Fruit fly (Drosophila melanogaster) whole organism, embryonic: ENCODE results near the gene CG5674.

Source experiments
- Atf3 ChIP-seq: fragments of 200-800 bp; sonication (Bioruptor generic); optimal IDR thresholded peaks from 3 replicates; lab custom pipeline; 2016; ENCODE audit warnings: missing biosample characterization, missing genetic modification characterization
- CG11560 ChIP-seq: fragments of 200-800 bp; sonication (Bioruptor generic); IDR thresholded peaks from 3 replicates; pipeline ENCODE4 v1.3.6; 2022; ENCODE audit warnings: missing biosample characterization, missing genetic modification characterization
- CG13123 ChIP-seq: fragments of 200-800 bp; sonication (Bioruptor generic); optimal IDR thresholded peaks from 2 replicates; lab custom pipeline; 2016; ENCODE audit warnings: missing biosample characterization, missing genetic modification characterization
- CG2129 ChIP-seq: fragments of 200-800 bp; sonication (Bioruptor generic); IDR thresholded peaks from 2 replicates; pipeline ENCODE4 v1.3.6; 2022; ENCODE audit warnings: missing biosample characterization, missing genetic modification characterization; ENCODE audit not compliant: partially characterized antibody
- CG2199 ChIP-seq: fragments of 200-800 bp; sonication (Bioruptor generic); IDR thresholded peaks from 3 replicates; pipeline ENCODE4 v1.3.6; 2022; ENCODE audit warnings: missing biosample characterization, missing genetic modification characterization
- CG30403 ChIP-seq: fragments of 200-800 bp; sonication (Bioruptor generic); optimal IDR thresholded peaks from 3 replicates; lab custom pipeline; 2016; ENCODE audit warnings: missing biosample characterization, missing genetic modification characterization
- CG32532 ChIP-seq: fragments of 200-800 bp; sonication (Bioruptor generic); IDR thresholded peaks from 2 replicates; pipeline ENCODE4 v1.3.6; 2022; ENCODE audit warnings: missing biosample characterization, missing genetic modification characterization
- CG4404 ChIP-seq: fragments of 200-800 bp; sonication (Bioruptor generic); IDR thresholded peaks from 2 replicates; pipeline ENCODE4 v1.3.6; 2022; ENCODE audit warnings: missing biosample characterization, missing genetic modification characterization
- CG6765 ChIP-seq: fragments of 200-800 bp; sonication (Bioruptor generic); optimal IDR thresholded peaks from 3 replicates; lab custom pipeline; 2017; ENCODE audit warnings: missing biosample characterization, mild to moderate bottlenecking, missing genetic modification characterization
- CG7839 ChIP-seq: fragments of 200-800 bp; sonication (Bioruptor generic); optimal IDR thresholded peaks from 3 replicates; lab custom pipeline; 2018; ENCODE audit warnings: missing biosample characterization, mild to moderate bottlenecking, missing genetic modification characterization, moderate library complexity
- CG8478 ChIP-seq: fragments of >200 bp; optimal IDR thresholded peaks from 2 replicates; lab custom pipeline; 2018
- CHES-1-like ChIP-seq: fragments of 200-800 bp; sonication (Bioruptor generic); optimal IDR thresholded peaks from 2 replicates; lab custom pipeline; 2016; ENCODE audit warnings: missing biosample characterization, missing genetic modification characterization
- Dfd ChIP-seq, 2 experiments: fragments of >200 bp; optimal IDR thresholded peaks; 2 replicates each; lab custom pipeline; 2017; ENCODE audit warnings: missing biosample characterization in 2 of 2, missing genetic modification characterization in 2 of 2
- Drgx ChIP-seq: fragments of 200-800 bp; sonication (Bioruptor generic); IDR thresholded peaks from 2 replicates; pipeline ENCODE4 v1.3.6; 2022; ENCODE audit warnings: missing biosample characterization, missing genetic modification characterization
- E2f1 ChIP-seq: fragments of 200-800 bp; sonication (Bioruptor generic); IDR thresholded peaks from 2 replicates; pipeline ENCODE4 v1.3.6; 2022; ENCODE audit warnings: missing biosample characterization, missing genetic modification characterization
- Eip74EF ChIP-seq, 2 experiments: fragments of 200-800 bp in 1 of 2; fragments of >200 bp in 1 of 2; sonication (Bioruptor generic) in 1 of 2; optimal IDR thresholded peaks; 2 replicates each; lab custom pipeline; 2017 to 2019; ENCODE audit warnings: missing biosample characterization in 2 of 2, missing genetic modification characterization in 2 of 2, mild to moderate bottlenecking in 1 of 2, moderate library complexity in 1 of 2
- Ets65A ChIP-seq: fragments of 200-800 bp; sonication (Bioruptor generic); peaks from one replicate; lab custom pipeline; 2016; ENCODE audit warnings: missing biosample characterization, missing genetic modification characterization
- Hr39 ChIP-seq: fragments of >200 bp; optimal IDR thresholded peaks from 2 replicates; lab custom pipeline; 2017
- Oli ChIP-seq: fragments of 200-800 bp; sonication (Bioruptor generic); optimal IDR thresholded peaks from 2 replicates; lab custom pipeline; 2018; ENCODE audit warnings: missing biosample characterization, mild to moderate bottlenecking, missing genetic modification characterization, moderate library complexity
- Sin3A ChIP-seq: fragments of >200 bp; optimal IDR thresholded peaks from 2 replicates; lab custom pipeline; 2018
- ara ChIP-seq: fragments of 200-800 bp; sonication (Bioruptor generic); IDR thresholded peaks from 2 replicates; pipeline ENCODE4 v1.3.6; 2022; ENCODE audit warnings: missing biosample characterization, missing genetic modification characterization
- ase ChIP-seq: fragments of 200-800 bp; sonication (Bioruptor generic); IDR thresholded peaks from 3 replicates; pipeline ENCODE4 v1.3.6; 2022; ENCODE audit warnings: missing biosample characterization, missing genetic modification characterization
- az2 ChIP-seq: fragments of 200-800 bp; sonication (Bioruptor generic); optimal IDR thresholded peaks from 3 replicates; lab custom pipeline; 2016; ENCODE audit warnings: missing biosample characterization, missing genetic modification characterization
- bsh ChIP-seq, 2 experiments: fragments of 200-800 bp; sonication (Bioruptor generic); optimal IDR thresholded peaks; 2 replicates each; lab custom pipeline; 2017 to 2018; ENCODE audit warnings: mild to moderate bottlenecking in 2 of 2, missing biosample characterization in 2 of 2, missing genetic modification characterization in 2 of 2, moderate library complexity in 1 of 2
- caup ChIP-seq: fragments of 200-800 bp; sonication (Bioruptor generic); optimal IDR thresholded peaks from 3 replicates; lab custom pipeline; 2017; ENCODE audit warnings: missing biosample characterization, mild to moderate bottlenecking, missing genetic modification characterization, moderate library complexity; ENCODE audit not compliant: severe bottlenecking
- corto ChIP-seq: fragments of 200-800 bp; sonication (Bioruptor generic); optimal IDR thresholded peaks from 2 replicates; lab custom pipeline; 2016; ENCODE audit warnings: missing biosample characterization, mild to moderate bottlenecking, missing genetic modification characterization, moderate library complexity
- cwo ChIP-seq: fragments of 200-800 bp; sonication (Bioruptor generic); optimal IDR thresholded peaks from 3 replicates; lab custom pipeline; 2017; ENCODE audit warnings: missing biosample characterization, missing genetic modification characterization, mild to moderate bottlenecking, moderate library complexity, missing genetic modification reagents
- ind ChIP-seq: fragments of 200-800 bp; sonication (Bioruptor generic); optimal IDR thresholded peaks from 3 replicates; lab custom pipeline; 2016; ENCODE audit warnings: missing biosample characterization, missing genetic modification characterization
- lbe ChIP-seq: fragments of 200-800 bp; sonication (Bioruptor generic); optimal IDR thresholded peaks from 2 replicates; lab custom pipeline; 2016; ENCODE audit warnings: missing biosample characterization, mild to moderate bottlenecking, missing genetic modification characterization
- pnt ChIP-seq: fragments of 200-800 bp; sonication (Bioruptor generic); optimal IDR thresholded peaks from 3 replicates; lab custom pipeline; 2016; ENCODE audit warnings: missing biosample characterization, missing genetic modification characterization
- row ChIP-seq: fragments of 200-800 bp; sonication (Bioruptor generic); IDR thresholded peaks from 3 replicates; pipeline ENCODE4 v1.3.6; 2022; ENCODE audit warnings: missing biosample characterization, missing genetic modification characterization
- sens ChIP-seq: fragments of 200-800 bp; sonication (Bioruptor generic); peaks from one replicate; lab custom pipeline; 2016; ENCODE audit warnings: missing biosample characterization, missing genetic modification characterization
- shn ChIP-seq: fragments of 200-800 bp; sonication (Bioruptor generic); optimal IDR thresholded peaks from 3 replicates; lab custom pipeline; 2016; ENCODE audit warnings: missing biosample characterization, missing genetic modification characterization
- slp2 ChIP-seq: fragments of 200-800 bp; sonication (Bioruptor generic); optimal IDR thresholded peaks from 2 replicates; lab custom pipeline; 2016; ENCODE audit warnings: missing biosample characterization, missing genetic modification characterization
- tll ChIP-seq, 2 experiments: fragments of 200-800 bp in 1 of 2; fragments of >200 bp in 1 of 2; sonication (Bioruptor generic) in 1 of 2; optimal IDR thresholded peaks; 2 replicates each; lab custom pipeline; 2017 to 2019; ENCODE audit warnings: missing biosample characterization in 2 of 2, missing genetic modification characterization in 2 of 2, mild to moderate bottlenecking in 1 of 2, moderate library complexity in 1 of 2
- unc-4 ChIP-seq: fragments of 200-800 bp; sonication (Bioruptor generic); IDR thresholded peaks from 2 replicates; pipeline ENCODE4 v1.3.6; 2022; ENCODE audit warnings: missing biosample characterization, missing genetic modification characterization; ENCODE audit not compliant: partially characterized antibody
- z ChIP-seq: fragments of 200-800 bp; sonication (Bioruptor generic); IDR thresholded peaks from 3 replicates; pipeline ENCODE4 v1.3.6; 2022; ENCODE audit warnings: missing biosample characterization, missing genetic modification characterization
- zfh1 ChIP-seq: fragments of 200-800 bp; sonication (Bioruptor generic); IDR thresholded peaks from 3 replicates; pipeline ENCODE4 v1.3.6; 2022; ENCODE audit warnings: missing biosample characterization, missing genetic modification characterization

Gene CG5674

DNA sequence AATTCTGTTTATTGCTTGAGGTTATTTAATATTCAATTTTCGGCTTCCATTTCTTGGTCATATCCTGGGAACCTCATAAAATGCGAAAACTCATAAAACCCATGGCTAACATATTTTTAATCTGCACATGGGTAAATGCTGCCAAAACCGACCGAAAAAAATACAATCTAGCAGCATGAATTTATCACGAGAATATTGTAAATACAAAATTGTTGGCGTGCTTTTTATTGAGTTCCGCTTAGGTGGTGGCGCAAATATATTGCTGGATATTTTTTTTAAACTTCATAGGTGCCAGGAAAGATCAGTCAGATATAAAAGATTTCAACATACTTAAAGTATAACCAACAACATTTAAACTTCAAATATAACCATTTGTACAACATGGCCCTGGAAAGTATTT lies 26.9 kb downstream of the CG5674 start, which contains the start of gene Prosbeta5R2:
Prosbeta5R2 (plus strand) TSS at position 301 of the 400 bp plus-strand sequence.
- TF ChIP-seq Eip74EF (GFP tag; optimal IDR thresholded peaks at IDR 0.05; lab: Kevin White, UChicago) (no peak), CHES-1-like (GFP tag; lab: Kevin White, UChicago) (no peak), pnt (GFP tag; lab: Kevin White, UChicago) (no peak), sens (GFP tag; lab: Kevin White, UChicago) (peak; percentile 48), zfh1 (GFP tag; lab: Robert Waterston, UW) (no peak)

DNA sequence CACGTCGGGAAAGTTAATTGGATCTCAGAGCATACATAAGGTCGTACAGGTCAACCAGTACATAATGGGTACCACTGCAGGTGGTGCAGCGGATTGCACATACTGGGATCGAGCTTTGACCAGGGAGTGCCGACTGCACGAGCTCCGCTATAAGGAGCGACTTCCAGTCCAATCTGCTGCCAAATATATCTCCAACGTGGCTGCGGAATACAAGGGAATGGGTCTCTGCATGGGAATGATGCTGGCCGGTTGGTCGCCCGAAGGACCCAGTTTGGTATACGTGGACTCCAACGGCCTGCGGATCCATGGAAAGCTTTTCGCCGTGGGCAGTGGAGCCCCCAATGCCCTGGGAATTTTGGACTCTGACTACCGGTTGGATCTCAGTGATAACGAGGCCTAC lies 27.6 kb downstream of the CG5674 start:
- TF ChIP-seq Ets65A (GFP tag; lab: Kevin White, UChicago): peak; percentile 65
- TF ChIP-seq ind (GFP tag; lab: Kevin White, UChicago): no peak
- TF ChIP-seq CG2199: no peak
- no peak for TF ChIP-seq Atf3
- TF ChIP-seq slp2 (GFP tag; lab: Kevin White, UChicago): no peak
- TF ChIP-seq lbe (GFP tag; lab: Kevin White, UChicago): no peak
- TF ChIP-seq tll (GFP tag; optimal IDR thresholded peaks at IDR 0.05; lab: Kevin White, UChicago): peak in 1 of 2 experiments; percentile 61
- no peak for TF ChIP-seq caup (GFP tag; lab: Kevin White, UChicago)
- no peak for TF ChIP-seq Dfd (GFP tag; optimal IDR thresholded peaks at IDR 0.05; lab: Kevin White, UChicago)
- no peak for TF ChIP-seq shn (GFP tag; lab: Kevin White, UChicago)
- no peak for TF ChIP-seq CG2129 (GFP tag; lab: Robert Waterston, UW)
- TF ChIP-seq z: no peak
- no peak for TF ChIP-seq CG13123 (GFP tag; lab: Kevin White, UChicago)
- no peak for TF ChIP-seq unc-4 (GFP tag; lab: Robert Waterston, UW)
- no peak for TF ChIP-seq Sin3A (lab: Kevin White, UChicago)
- TF ChIP-seq CG4404 (GFP tag; lab: Robert Waterston, UW): peak; percentile 32
- TF ChIP-seq CG8478 (lab: Kevin White, UChicago): peak; percentile 82
- TF ChIP-seq ara (GFP tag; lab: Robert Waterston, UW): peak; percentile 5; the same call in 1 of the 2 replicates
- TF ChIP-seq ase (GFP tag; lab: Robert Waterston, UW): peak; percentile 51; the same call in 1 of the 3 replicates
- TF ChIP-seq CG6765 (GFP tag; lab: Kevin White, UChicago): no peak
- TF ChIP-seq E2f1 (GFP tag; lab: Robert Waterston, UW): no peak
- TF ChIP-seq CG11560 (tag; lab: Robert Waterston, UW): 0 out of 3 replicates have a peak, but pooled peaks have one; percentile 11
- TF ChIP-seq az2 (GFP tag; lab: Kevin White, UChicago): no peak
- no peak for TF ChIP-seq CG32532

DNA sequence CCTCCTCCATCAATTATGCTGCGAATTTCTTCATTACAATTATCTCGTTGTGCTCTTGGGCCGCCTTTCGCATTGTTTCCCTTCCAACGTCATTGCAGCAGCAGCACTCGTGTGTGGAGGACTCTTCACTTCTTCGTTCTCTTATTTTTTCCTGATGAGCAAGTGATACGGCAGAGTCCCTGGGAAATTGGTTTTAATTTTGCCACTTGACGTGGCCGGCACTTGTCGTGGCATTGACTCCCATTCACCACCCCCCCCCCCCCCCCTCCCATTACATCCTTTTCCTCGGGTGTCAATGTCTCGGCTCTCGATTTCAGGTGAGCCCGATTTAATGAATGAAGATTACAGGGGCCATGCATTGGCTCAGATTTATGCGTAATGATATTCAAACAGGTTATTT lies 39.0 kb downstream of the CG5674 start:
- TF ChIP-seq CG7839 (tag; lab: Kevin White, UChicago) (no peak), cwo (GFP tag; lab: Kevin White, UChicago) (no peak), Hr39 (lab: Kevin White, UChicago) (peak; percentile 60)

DNA sequence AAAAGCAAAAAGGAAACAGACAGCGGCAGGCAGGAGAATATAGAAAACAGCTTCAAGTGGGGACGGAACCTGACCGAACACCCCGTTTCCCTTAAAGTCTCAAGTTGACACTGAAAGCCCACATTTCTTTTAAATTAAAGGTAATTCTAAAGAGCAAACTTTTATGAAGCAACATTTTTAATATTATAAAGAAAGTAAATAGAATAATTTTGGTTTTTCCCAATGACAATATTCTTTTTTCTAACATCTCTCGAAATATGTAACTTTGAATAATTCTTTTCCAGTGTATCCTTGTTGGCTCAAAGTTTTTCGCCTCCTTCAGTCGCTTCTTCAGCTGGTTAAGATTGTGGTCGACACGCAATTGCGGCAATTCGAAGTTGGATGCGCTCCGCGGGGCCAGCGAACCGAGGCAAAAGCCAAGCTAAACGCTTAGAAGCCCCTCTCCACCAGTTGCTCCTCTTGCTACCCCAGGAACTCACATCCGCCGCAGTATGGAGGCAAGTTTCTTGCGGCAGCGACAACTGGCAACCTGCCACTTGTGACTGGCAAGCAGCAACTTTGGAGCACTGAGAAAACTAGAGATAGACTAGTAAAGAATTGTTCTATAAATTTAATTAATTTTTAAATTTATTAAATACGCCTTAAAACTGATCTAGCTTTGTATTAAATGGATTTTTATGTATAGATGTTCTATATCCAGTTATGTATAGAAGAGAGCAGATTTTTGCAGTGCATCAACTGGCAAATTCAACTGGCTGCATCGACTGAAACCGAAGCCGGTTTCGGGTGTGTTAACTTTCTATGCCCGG lies 40.1 kb downstream of the CG5674 start:
- TF ChIP-seq lbe (GFP tag; lab: Kevin White, UChicago): peak; percentile 35
- no peak for TF ChIP-seq CG30403 (GFP tag; lab: Kevin White, UChicago)
- TF ChIP-seq Drgx: peak; percentile 95
- TF ChIP-seq bsh (GFP tag; optimal IDR thresholded peaks at IDR 0.05; lab: Kevin White, UChicago): peak in 1 of 2 experiments; percentile 19
- TF ChIP-seq Oli (tag; lab: Kevin White, UChicago): no peak
- peak; percentile 37 for TF ChIP-seq corto (GFP tag; lab: Kevin White, UChicago)
- TF ChIP-seq row (GFP tag; lab: Robert Waterston, UW): no peak
